Fruit fly (Drosophila melanogaster): ENCODE results near the gene CG33654.

The CG33654 gene

DNA sequence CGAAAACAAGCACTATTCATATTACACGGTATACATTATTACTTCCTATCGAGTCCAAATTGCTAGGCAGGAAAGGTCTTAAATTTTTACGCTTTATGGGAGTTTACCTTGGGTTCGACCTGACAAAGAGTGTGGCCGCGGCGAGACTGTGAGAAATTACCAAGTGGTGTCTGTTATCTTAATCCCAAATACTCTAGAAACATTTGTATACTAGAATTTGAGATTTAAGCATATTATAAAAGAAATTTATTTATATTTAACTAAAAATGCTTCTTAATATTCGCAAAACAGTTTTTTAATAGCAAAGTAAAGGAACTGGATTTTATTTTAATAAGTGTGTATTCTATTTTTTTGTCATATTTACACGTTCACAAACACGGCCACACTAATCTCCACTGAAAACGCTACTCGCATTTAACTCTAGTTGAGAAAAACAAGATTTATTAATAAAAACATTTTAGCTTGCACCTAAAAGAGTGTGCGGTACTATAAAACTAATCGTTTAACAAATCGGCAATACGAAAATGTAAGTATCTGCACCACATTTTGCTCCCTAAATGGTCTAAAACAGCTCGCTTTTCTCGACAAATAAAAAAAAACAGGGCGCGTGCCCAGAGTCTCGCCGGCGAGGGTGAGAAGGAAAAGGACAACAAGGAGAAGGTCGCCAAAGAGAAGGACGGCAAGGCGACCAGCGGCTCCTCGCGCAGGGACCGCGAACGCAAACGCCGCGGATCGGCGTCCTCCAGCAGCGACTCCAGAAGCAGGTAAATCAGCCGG is 31.2 kb downstream of the CG33654 start, which contains the start of the genes mura and RnpS1:
Gene mura, minus strand, starts transcription at position 148 of the 777 bp plus-strand sequence.
Gene RnpS1, plus strand, starts transcription at position 376 of the 777 bp plus-strand sequence.
- TF ChIP-seq CG8301 (tag; optimal IDR thresholded peaks at IDR 0.05) (no peak), Pif1B (GFP tag; optimal IDR thresholded peaks at IDR 0.05) (no peak), CG14655 (GFP tag; optimal IDR thresholded peaks at IDR 0.05) (no peak), EcR (GFP tag; optimal IDR thresholded peaks at IDR 0.05) (no peak), gl (tag; optimal IDR thresholded peaks at IDR 0.05) (no peak), CG17806 (tag; optimal IDR thresholded peaks at IDR 0.05) (no peak), CG9948 (tag; optimal IDR thresholded peaks at IDR 0.05) (no peak), rn (GFP tag; IDR thresholded peaks at IDR 0.05) (no peak), fd96Ca (GFP tag; IDR thresholded peaks at IDR 0.05) (no peak)

- TF ChIP-seq CG17806 (tag; optimal IDR thresholded peaks at IDR 0.05): peak; percentile 22
- peak; percentile 57 for TF ChIP-seq Snoo (tag; optimal IDR thresholded peaks at IDR 0.05)
- peak; percentile 23 for TF ChIP-seq gl (tag; optimal IDR thresholded peaks at IDR 0.05)
- TF ChIP-seq Pif1B (GFP tag; optimal IDR thresholded peaks at IDR 0.05): peak; percentile 18
- TF ChIP-seq rn (GFP tag; IDR thresholded peaks at IDR 0.05): no peak
- TF ChIP-seq CG8301 (tag; optimal IDR thresholded peaks at IDR 0.05): peak; percentile 1
- TF ChIP-seq EcR (GFP tag; optimal IDR thresholded peaks at IDR 0.05): peak; percentile 97
- no peak for TF ChIP-seq CG13204 (GFP tag; optimal IDR thresholded peaks at IDR 0.05)
- TF ChIP-seq CG32121 (GFP tag; IDR thresholded peaks at IDR 0.05): no peak
Observed at dm6 chr3R:9551013-9551658, 31.9 kb downstream of the CG33654 start.

DNA sequence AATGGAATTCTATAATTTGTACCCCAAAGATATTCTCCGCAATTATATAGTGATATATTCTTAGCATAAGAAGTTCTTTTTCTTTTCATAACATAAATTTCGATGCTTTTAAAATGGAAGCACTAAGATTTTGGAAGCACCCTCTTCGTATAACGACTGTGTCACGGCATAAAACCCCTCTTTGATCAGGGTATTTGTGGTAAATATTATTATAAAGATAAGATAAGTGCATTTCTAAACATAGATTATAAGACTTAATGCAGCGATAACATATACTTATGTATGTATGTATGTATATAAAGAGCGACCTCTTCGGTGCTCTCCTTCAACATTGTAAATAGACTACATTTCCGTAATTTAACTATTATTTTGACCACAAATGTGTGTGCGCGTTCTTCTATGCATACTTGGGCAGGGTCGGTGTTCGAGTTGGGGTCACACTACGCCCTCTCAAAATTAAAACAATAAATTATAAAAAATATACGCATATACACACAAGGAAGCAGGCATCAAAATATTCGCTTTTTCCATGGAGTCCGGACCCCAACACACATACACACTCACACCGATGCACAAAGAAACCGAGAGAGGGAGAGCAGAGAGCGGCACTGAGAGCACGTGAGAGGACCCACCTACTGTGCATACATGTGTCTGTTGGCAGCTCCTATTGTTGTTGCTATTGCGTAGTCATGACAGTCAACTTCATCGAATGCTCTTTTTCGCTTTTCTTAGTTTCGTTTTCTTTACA is 32.6 kb downstream of the CG33654 start:
- peak; percentile 53 for TF ChIP-seq EcR (GFP tag; optimal IDR thresholded peaks at IDR 0.05)
- TF ChIP-seq gl (tag; optimal IDR thresholded peaks at IDR 0.05): peak; percentile 23
- peak; percentile 60 for TF ChIP-seq Pif1B (GFP tag; optimal IDR thresholded peaks at IDR 0.05)
- peak; percentile 29 for TF ChIP-seq CG13204 (GFP tag; optimal IDR thresholded peaks at IDR 0.05)
- TF ChIP-seq Pif1A (GFP tag; optimal IDR thresholded peaks at IDR 0.05): peak; percentile 9
- TF ChIP-seq CG10348 (GFP tag; IDR thresholded peaks at IDR 0.05): no peak

dm6 chr3R:9548769-9549168 is 34.3 kb downstream of the CG33654 start:
- TF ChIP-seq Pif1A (GFP tag; optimal IDR thresholded peaks at IDR 0.05) (no peak), CG8159 (tag; optimal IDR thresholded peaks at IDR 0.05) (no peak), rn (GFP tag; IDR thresholded peaks at IDR 0.05) (no peak), EcR (GFP tag; optimal IDR thresholded peaks at IDR 0.05) (no peak), CG15710 (tag; optimal IDR thresholded peaks at IDR 0.05) (no peak), CG8301 (tag; optimal IDR thresholded peaks at IDR 0.05) (no peak), CG4496 (GFP tag; IDR thresholded peaks at IDR 0.05) (no peak), CG12605 (GFP tag; IDR thresholded peaks at IDR 0.05) (no peak), CG13204 (GFP tag; optimal IDR thresholded peaks at IDR 0.05) (no peak), CG17806 (tag; optimal IDR thresholded peaks at IDR 0.05) (no peak), Ets98B (GFP tag; IDR thresholded peaks at IDR 0.05) (no peak), Pif1B (GFP tag; optimal IDR thresholded peaks at IDR 0.05) (no peak), CG34367 (tag; optimal IDR thresholded peaks at IDR 0.05) (no peak)

- TF ChIP-seq Pif1B (GFP tag; optimal IDR thresholded peaks at IDR 0.05) (no peak), CG34367 (tag; optimal IDR thresholded peaks at IDR 0.05) (no peak), CG17806 (tag; optimal IDR thresholded peaks at IDR 0.05) (no peak), CG13204 (GFP tag; optimal IDR thresholded peaks at IDR 0.05) (no peak), CG4496 (GFP tag; IDR thresholded peaks at IDR 0.05) (no peak), Ets98B (GFP tag; IDR thresholded peaks at IDR 0.05) (no peak), CG14655 (GFP tag; optimal IDR thresholded peaks at IDR 0.05) (no peak), gl (tag; optimal IDR thresholded peaks at IDR 0.05) (no peak), fd96Ca (GFP tag; IDR thresholded peaks at IDR 0.05) (no peak), D1 (tag; optimal IDR thresholded peaks at IDR 0.05) (no peak), rn (GFP tag; IDR thresholded peaks at IDR 0.05) (no peak)
Observed at dm6 chr3R:9546808-9547381, 36.1 kb downstream of the CG33654 start.

Measured in whole organism, pupa.